Fruit fly (Drosophila melanogaster): ENCODE measurements around the gene Kcmf1.

Gene Kcmf1

dm6 chr3R:8960329-8960728 lies 54.4 kb downstream of the Kcmf1 start (continued):
- TF ChIP-seq Asciz (GFP tag; optimal IDR thresholded peaks at IDR 0.05) (peak; percentile 68), CG7556 (GFP tag; optimal IDR thresholded peaks at IDR 0.05) (peak; percentile 48), insv (GFP tag; optimal IDR thresholded peaks at IDR 0.05) (no peak), bsh (GFP tag; optimal IDR thresholded peaks at IDR 0.05) (peak in 1 of 2 experiments; percentile 64), CG3726 (GFP tag; IDR thresholded peaks at IDR 0.05) (no peak), CG43689 (GFP tag; IDR thresholded peaks at IDR 0.05) (no peak), Med (GFP tag) (no peak), psq (GFP tag; optimal IDR thresholded peaks at IDR 0.05) (no peak), CkIIα-i1 (GFP tag; IDR thresholded peaks at IDR 0.05) (no peak), repo (GFP tag; optimal IDR thresholded peaks at IDR 0.05) (no peak), CG34376 (GFP tag; optimal IDR thresholded peaks at IDR 0.05) (no peak), CG3838 (GFP tag; optimal IDR thresholded peaks at IDR 0.05) (no peak), CG9437 (GFP tag; optimal IDR thresholded peaks at IDR 0.05) (peak; percentile 58), CG14860 (GFP tag; IDR thresholded peaks at IDR 0.05; ENCODE audit: partially characterized antibody) (no peak), amos (GFP tag; IDR thresholded peaks at IDR 0.05; ENCODE audit: partially characterized antibody) (no peak), sug (tag; optimal IDR thresholded peaks at IDR 0.05) (no peak), br (optimal IDR thresholded peaks at IDR 0.05) (no peak), CG7745 (tag; optimal IDR thresholded peaks at IDR 0.05) (no peak), esg (GFP tag; conservative IDR thresholded peaks at IDR 0.05) (peak; percentile 65), Sox100B (GFP tag; optimal IDR thresholded peaks at IDR 0.05) (peak; percentile 74), Doc2 (GFP tag; IDR thresholded peaks at IDR 0.05) (no peak), shn (GFP tag; optimal IDR thresholded peaks at IDR 0.05) (no peak), CG32772 (GFP tag; IDR thresholded peaks at IDR 0.05) (no peak), tgo (GFP tag; IDR thresholded peaks at IDR 0.05) (peak; percentile 73; the same call in 2 of the 3 replicates), CG12155 (GFP tag; optimal IDR thresholded peaks at IDR 0.05) (peak; percentile 41), Pdp1 (GFP tag; optimal IDR thresholded peaks at IDR 0.05) (no peak), H2.0 (GFP tag; IDR thresholded peaks at IDR 0.05) (peak; percentile 44), p53 (GFP tag; optimal IDR thresholded peaks at IDR 0.05) (no peak), CG7786 (GFP tag; optimal IDR thresholded peaks at IDR 0.05) (no peak), B-H2 (GFP tag; optimal IDR thresholded peaks at IDR 0.05) (no peak), Lpt (GFP tag; optimal IDR thresholded peaks at IDR 0.05) (no peak), vnd (GFP tag; IDR thresholded peaks at IDR 0.05; ENCODE audit: partially characterized antibody) (no peak), pros (GFP tag; optimal IDR thresholded peaks at IDR 0.05) (no peak), HLHmδ (GFP tag; optimal IDR thresholded peaks at IDR 0.05) (no peak), Nf-YA (GFP tag; IDR thresholded peaks at IDR 0.05) (peak; percentile 31; the same call in 1 of the 2 replicates), Neu2 (GFP tag; optimal IDR thresholded peaks at IDR 0.05; ENCODE audit: borderline replicate concordance) (no peak), Lhr (GFP tag; optimal IDR thresholded peaks at IDR 0.05) (no peak), Dad (GFP tag; optimal IDR thresholded peaks at IDR 0.05) (no peak), CG18599 (GFP tag; optimal IDR thresholded peaks at IDR 0.05) (peak; percentile 14), Hmr (GFP tag; optimal IDR thresholded peaks at IDR 0.05) (peak; percentile 3), az2 (GFP tag; optimal IDR thresholded peaks at IDR 0.05) (peak; percentile 54), CG14667 (GFP tag; IDR thresholded peaks at IDR 0.05) (no peak), sima (GFP tag; optimal IDR thresholded peaks at IDR 0.05) (no peak), gro (GFP tag; optimal IDR thresholded peaks at IDR 0.05) (no peak), trem (tag; optimal IDR thresholded peaks at IDR 0.05) (peak; percentile 44), CG16815 (GFP tag; optimal IDR thresholded peaks at IDR 0.05) (no peak), Atf6 (GFP tag; IDR thresholded peaks at IDR 0.05) (no peak; the same call in 1 of the 2 replicates), Mrtf (GFP tag; IDR thresholded peaks at IDR 0.05) (no peak), YL-1 (GFP tag; optimal IDR thresholded peaks at IDR 0.05) (no peak), CG6254 (GFP tag; optimal IDR thresholded peaks at IDR 0.05) (peak; percentile 16), CG5953 (GFP tag; IDR thresholded peaks at IDR 0.05) (no peak), CG10267 (tag; optimal IDR thresholded peaks at IDR 0.05) (peak; percentile 56)
